Worm (Caenorhabditis elegans): ENCODE results near the gene clc-26.
A peak's percentile ranks its signal among the peaks of the same experiment; 100 is the strongest.

The clc-26 gene

ce11 chrIII:1052291-1052690, 21.4 kb upstream of the clc-26 start:
- TF ChIP-seq tab-1 (GFP tag; IDR thresholded peaks at IDR 0.05) (no peak), med-1 (GFP tag; optimal IDR thresholded peaks at IDR 0.05; ENCODE audit: insufficient read depth) (no peak), flt-1 (GFP tag; IDR thresholded peaks at IDR 0.05) (no peak), ztf-23 (GFP tag; IDR thresholded peaks at IDR 0.05) (no peak), ref-1 (GFP tag; conservative IDR thresholded peaks at IDR 0.05) (no peak), cog-1 (tag; optimal IDR thresholded peaks at IDR 0.05) (no peak), klf-2 (GFP tag; conservative IDR thresholded peaks at IDR 0.05) (no peak), ztf-29 (GFP tag; IDR thresholded peaks at IDR 0.05) (peak; percentile 73; the same call in 1 of the 2 replicates)

ce11 chrIII:1051877-1052276, 21.0 kb upstream of the clc-26 start:
- TF ChIP-seq med-1 (GFP tag; optimal IDR thresholded peaks at IDR 0.05; ENCODE audit: insufficient read depth) (no peak), tab-1 (GFP tag; IDR thresholded peaks at IDR 0.05) (no peak), T22C8.4 (GFP tag; IDR thresholded peaks at IDR 0.05) (no peak), ztf-29 (GFP tag; IDR thresholded peaks at IDR 0.05) (no peak), ref-1 (GFP tag; conservative IDR thresholded peaks at IDR 0.05) (no peak), flt-1 (GFP tag; IDR thresholded peaks at IDR 0.05) (no peak), cog-1 (tag; optimal IDR thresholded peaks at IDR 0.05) (no peak), ztf-23 (GFP tag; IDR thresholded peaks at IDR 0.05) (no peak), klf-2 (GFP tag; conservative IDR thresholded peaks at IDR 0.05) (no peak)

- TF ChIP-seq T22C8.4 (GFP tag; IDR thresholded peaks at IDR 0.05) (no peak), flt-1 (GFP tag; IDR thresholded peaks at IDR 0.05) (no peak), tab-1 (GFP tag; IDR thresholded peaks at IDR 0.05) (no peak), ztf-29 (GFP tag; IDR thresholded peaks at IDR 0.05) (no peak), cog-1 (tag; optimal IDR thresholded peaks at IDR 0.05) (no peak), klf-2 (GFP tag; conservative IDR thresholded peaks at IDR 0.05) (no peak), med-1 (GFP tag; optimal IDR thresholded peaks at IDR 0.05; ENCODE audit: insufficient read depth) (no peak), ref-1 (GFP tag; conservative IDR thresholded peaks at IDR 0.05) (no peak), ztf-23 (GFP tag; IDR thresholded peaks at IDR 0.05) (no peak)
Observed at ce11 chrIII:1043790-1044189, 12.9 kb upstream of the clc-26 start.

- TF ChIP-seq klf-2 (GFP tag; conservative IDR thresholded peaks at IDR 0.05), result no peak
- TF ChIP-seq ztf-23 (GFP tag; IDR thresholded peaks at IDR 0.05), result no peak
- TF ChIP-seq ref-1 (GFP tag; conservative IDR thresholded peaks at IDR 0.05), result no peak
- no peak for TF ChIP-seq flt-1 (GFP tag; IDR thresholded peaks at IDR 0.05)
- TF ChIP-seq T22C8.4 (GFP tag; IDR thresholded peaks at IDR 0.05), result no peak
- TF ChIP-seq med-1 (GFP tag; optimal IDR thresholded peaks at IDR 0.05; ENCODE audit: insufficient read depth), result no peak
- no peak for TF ChIP-seq cog-1 (tag; optimal IDR thresholded peaks at IDR 0.05)
- TF ChIP-seq tab-1 (GFP tag; IDR thresholded peaks at IDR 0.05), result no peak
- no peak for TF ChIP-seq ztf-29 (GFP tag; IDR thresholded peaks at IDR 0.05)
Observed at ce11 chrIII:1040059-1040458, 9.2 kb upstream of the clc-26 start.

- TF ChIP-seq tab-1 (GFP tag; IDR thresholded peaks at IDR 0.05), result no peak
Observed at ce11 chrIII:1037173-1037572, 6.3 kb upstream of the clc-26 start, which contains the start of the genes chin-1 and BE0003N10.1. Gene chin-1, minus strand, starts transcription at chrIII:1037212. Gene BE0003N10.1, plus strand, starts transcription at chrIII:1037492.

- TF ChIP-seq T22C8.4 (GFP tag; IDR thresholded peaks at IDR 0.05) (no peak), med-1 (GFP tag; optimal IDR thresholded peaks at IDR 0.05; ENCODE audit: insufficient read depth) (no peak), ref-1 (GFP tag; conservative IDR thresholded peaks at IDR 0.05) (no peak), ztf-29 (GFP tag; IDR thresholded peaks at IDR 0.05) (no peak), cog-1 (tag; optimal IDR thresholded peaks at IDR 0.05) (no peak), klf-2 (GFP tag; conservative IDR thresholded peaks at IDR 0.05) (no peak), flt-1 (GFP tag; IDR thresholded peaks at IDR 0.05) (no peak), ztf-23 (GFP tag; IDR thresholded peaks at IDR 0.05) (no peak), tab-1 (GFP tag; IDR thresholded peaks at IDR 0.05) (no peak)
Observed at ce11 chrIII:1034853-1035252, 4.0 kb upstream of the clc-26 start.

ce11 chrIII:1028233-1028632, 2.6 kb downstream of the clc-26 start:
- TF ChIP-seq flt-1 (GFP tag; IDR thresholded peaks at IDR 0.05) (no peak), cog-1 (tag; optimal IDR thresholded peaks at IDR 0.05) (no peak), ztf-29 (GFP tag; IDR thresholded peaks at IDR 0.05) (no peak), klf-2 (GFP tag; conservative IDR thresholded peaks at IDR 0.05) (no peak), med-1 (GFP tag; optimal IDR thresholded peaks at IDR 0.05; ENCODE audit: insufficient read depth) (no peak), tab-1 (GFP tag; IDR thresholded peaks at IDR 0.05) (no peak), ref-1 (GFP tag; conservative IDR thresholded peaks at IDR 0.05) (no peak), T22C8.4 (GFP tag; IDR thresholded peaks at IDR 0.05) (no peak), ztf-23 (GFP tag; IDR thresholded peaks at IDR 0.05) (no peak)

ce11 chrIII:1026261-1026660, 4.6 kb downstream of the clc-26 start, which contains the start of gene clc-25:
Gene clc-25, minus strand, starts transcription at chrIII:1026361.
- TF ChIP-seq ref-1 (GFP tag; conservative IDR thresholded peaks at IDR 0.05), result no peak
- no peak for TF ChIP-seq ztf-29 (GFP tag; IDR thresholded peaks at IDR 0.05)
- TF ChIP-seq tab-1 (GFP tag; IDR thresholded peaks at IDR 0.05), result no peak
- no peak for TF ChIP-seq T22C8.4 (GFP tag; IDR thresholded peaks at IDR 0.05)
- no peak for TF ChIP-seq flt-1 (GFP tag; IDR thresholded peaks at IDR 0.05)

- TF ChIP-seq ztf-23 (GFP tag; IDR thresholded peaks at IDR 0.05) (no peak), ztf-29 (GFP tag; IDR thresholded peaks at IDR 0.05) (no peak), ref-1 (GFP tag; conservative IDR thresholded peaks at IDR 0.05) (no peak), cog-1 (tag; optimal IDR thresholded peaks at IDR 0.05) (no peak), tab-1 (GFP tag; IDR thresholded peaks at IDR 0.05) (no peak), klf-2 (GFP tag; conservative IDR thresholded peaks at IDR 0.05) (no peak), med-1 (GFP tag; optimal IDR thresholded peaks at IDR 0.05; ENCODE audit: insufficient read depth) (no peak), T22C8.4 (GFP tag; IDR thresholded peaks at IDR 0.05) (no peak), flt-1 (GFP tag; IDR thresholded peaks at IDR 0.05) (no peak)
Observed at ce11 chrIII:1020732-1021131, 10.1 kb downstream of the clc-26 start, which contains the start of gene clc-23. Gene clc-23, plus strand, starts transcription at chrIII:1020954.

- TF ChIP-seq T22C8.4 (GFP tag; IDR thresholded peaks at IDR 0.05), result no peak
- no peak for TF ChIP-seq tab-1 (GFP tag; IDR thresholded peaks at IDR 0.05)
- no peak for TF ChIP-seq ref-1 (GFP tag; conservative IDR thresholded peaks at IDR 0.05)
- TF ChIP-seq ztf-29 (GFP tag; IDR thresholded peaks at IDR 0.05), result no peak
- no peak for TF ChIP-seq ztf-23 (GFP tag; IDR thresholded peaks at IDR 0.05)
- TF ChIP-seq cog-1 (tag; optimal IDR thresholded peaks at IDR 0.05), result no peak
- no peak for TF ChIP-seq med-1 (GFP tag; optimal IDR thresholded peaks at IDR 0.05; ENCODE audit: insufficient read depth)
- no peak for TF ChIP-seq klf-2 (GFP tag; conservative IDR thresholded peaks at IDR 0.05)
- TF ChIP-seq flt-1 (GFP tag; IDR thresholded peaks at IDR 0.05), result no peak
Observed at ce11 chrIII:1016080-1016479, 14.8 kb downstream of the clc-26 start, which contains the start of gene Y34F4.3. Gene Y34F4.3, minus strand, starts transcription at chrIII:1016180.

Data from whole organism, midembryonic.